Worm (Caenorhabditis elegans) whole organism, L4 larva: Measurements from ENCODE around the gene F49C12.5.

Source experiments
- Y75B8A.6 ChIP-seq: fragments of 200-800 bp; sonication (Bioruptor generic); IDR thresholded peaks from 2 replicates; pipeline ENCODE4 v1.3.6; 2022; ENCODE audit warnings: missing genetic modification reagents, missing genetic modification characterization, missing compliant biosample characterization
- ZK546.5 ChIP-seq, 2 experiments: sonication (generic microtip); optimal IDR thresholded peaks; 2 replicates each; lab custom pipeline; 2017; ENCODE audit warnings: missing biosample characterization in 2 of 2, missing genetic modification characterization in 2 of 2
- daf-12 ChIP-seq: fragments of 150-350 bp; optimal IDR thresholded peaks from 2 replicates; lab custom pipeline; 2014; ENCODE audit warnings: missing biosample characterization, missing genetic modification reagents, missing genetic modification characterization
- dpl-1 ChIP-seq: fragments of 150-350 bp; optimal IDR thresholded peaks from 2 replicates; lab custom pipeline; 2014; ENCODE audit warnings: missing biosample characterization, missing genetic modification reagents, missing genetic modification characterization
- nhr-42 ChIP-seq: fragments of 200-800 bp; sonication (Bioruptor generic); IDR thresholded peaks from 2 replicates; pipeline ENCODE4 v1.3.6; 2022; ENCODE audit warnings: missing genetic modification characterization, missing compliant biosample characterization
- set-16 ChIP-seq: fragments of 200-800 bp; sonication (Bioruptor generic); IDR thresholded peaks from 2 replicates; pipeline ENCODE4 v1.3.6; 2022; ENCODE audit warnings: missing genetic modification reagents, missing genetic modification characterization, missing compliant biosample characterization
- zip-2 ChIP-seq: fragments of 150-350 bp; optimal IDR thresholded peaks from 2 replicates; lab custom pipeline; 2014; ENCODE audit warnings: missing biosample characterization, missing genetic modification characterization

ce11 chrIV:9323989-9324506 lies 19.3 kb downstream of the F49C12.5 start, which contains the start of the genes nspg-11 and F49C12.15:
- TF ChIP-seq set-16 (GFP tag; lab: Robert Waterston, UW) (no peak), daf-12 (tag; lab: Kevin White, UChicago) (no peak), dpl-1 (GFP tag; lab: Kevin White, UChicago) (no peak), nhr-42 (GFP tag; lab: Robert Waterston, UW) (no peak), ZK546.5 (tag; optimal IDR thresholded peaks at IDR 0.05; lab: Kevin White, UChicago) (no peak), Y75B8A.6 (GFP tag; lab: Robert Waterston, UW) (no peak), zip-2 (tag; lab: Kevin White, UChicago) (no peak)
